Worm (Caenorhabditis elegans) whole organism, early embryonic: ENCODE results near the gene gcy-19.
A peak's percentile ranks its signal among the peaks of the same experiment; 100 is the strongest.

Experiments
- B0310.2 ChIP-seq: sonication (generic microtip); optimal IDR thresholded peaks from 2 replicates; lab custom pipeline; 2016; ENCODE audit warnings: mild to moderate bottlenecking, missing genetic modification characterization, missing compliant biosample characterization
- F13C5.2 ChIP-seq: sonication (generic microtip); optimal IDR thresholded peaks from 2 replicates; lab custom pipeline; 2017; ENCODE audit warnings: mild to moderate bottlenecking, missing genetic modification characterization, inconsistent platforms, missing compliant biosample characterization
- aly-1 ChIP-seq: sonication (generic microtip); optimal IDR thresholded peaks from 2 replicates; lab custom pipeline; 2016; ENCODE audit warnings: missing genetic modification characterization, missing compliant biosample characterization
- ama-1 ChIP-seq: fragments of 150-350 bp; optimal IDR thresholded peaks from 2 replicates; lab custom pipeline; 2014
- ceh-13 ChIP-seq: fragments of 200-800 bp; sonication (Bioruptor generic); optimal IDR thresholded peaks from 2 replicates; lab custom pipeline; 2018; ENCODE audit warnings: mild to moderate bottlenecking, missing genetic modification characterization, missing compliant biosample characterization
- ceh-36 ChIP-seq: sonication (generic microtip); optimal IDR thresholded peaks from 2 replicates; lab custom pipeline; 2016; ENCODE audit warnings: missing genetic modification characterization, inconsistent platforms, missing compliant biosample characterization
- ets-7 ChIP-seq: sonication (generic microtip); optimal IDR thresholded peaks from 2 replicates; lab custom pipeline; 2016; ENCODE audit warnings: missing genotype, missing genetic modification characterization, missing compliant biosample characterization
- flt-1 ChIP-seq: fragments of 200-800 bp; sonication (Bioruptor generic); IDR thresholded peaks from 2 replicates; pipeline ENCODE4 v1.3.6; 2022; ENCODE audit warnings: missing genetic modification characterization, missing compliant biosample characterization
- hmbx-1 ChIP-seq: sonication (generic microtip); optimal IDR thresholded peaks from 2 replicates; lab custom pipeline; 2016; ENCODE audit warnings: mild to moderate bottlenecking, missing genetic modification characterization, missing compliant biosample characterization
- hmg-4 ChIP-seq: fragments of 200-800 bp; sonication (Bioruptor generic); optimal IDR thresholded peaks from 2 replicates; lab custom pipeline; 2018; ENCODE audit warnings: mild to moderate bottlenecking, missing genetic modification characterization, missing compliant biosample characterization
- hnd-1 ChIP-seq: sonication (generic microtip); optimal IDR thresholded peaks from 2 replicates; lab custom pipeline; 2016; ENCODE audit warnings: missing genetic modification characterization, missing compliant biosample characterization
- pes-1 ChIP-seq: fragments of 200-800 bp; sonication (Bioruptor generic); IDR thresholded peaks from 2 replicates; pipeline ENCODE4 v1.3.6; 2022; ENCODE audit warnings: missing genetic modification reagents, missing genetic modification characterization, missing compliant biosample characterization
- scrt-1 ChIP-seq: fragments of 200-800 bp; sonication (Bioruptor generic); IDR thresholded peaks from 2 replicates; pipeline ENCODE4 v1.3.6; 2022; ENCODE audit warnings: missing genetic modification characterization, missing compliant biosample characterization
- sea-1 ChIP-seq: fragments of 200-800 bp; sonication (Bioruptor generic); conservative IDR thresholded peaks from 2 replicates; pipeline ENCODE4 v1.3.6; 2022; ENCODE audit warnings: missing genetic modification characterization, missing compliant biosample characterization
- tbx-11 ChIP-seq: fragments of 200-800 bp; sonication (Bioruptor generic); IDR thresholded peaks from 2 replicates; pipeline ENCODE4 v1.3.6; 2022; ENCODE audit warnings: missing genetic modification characterization, missing compliant biosample characterization
- tbx-37 ChIP-seq: fragments of 200-800 bp; sonication (Bioruptor generic); conservative IDR thresholded peaks from 2 replicates; pipeline ENCODE4 v1.3.6; 2022; ENCODE audit warnings: missing genetic modification reagents, missing genetic modification characterization, missing compliant biosample characterization
- tra-4 ChIP-seq: sonication (generic microtip); optimal IDR thresholded peaks from 2 replicates; lab custom pipeline; 2017; ENCODE audit warnings: missing genetic modification characterization, missing compliant biosample characterization

Gene gcy-19

ce11 chrII:3284558-3284957, 25.4 kb upstream of the gcy-19 start, which contains the start of gene scl-15:
scl-15 (minus strand) TSS chrII:3284658.
- TF ChIP-seq ets-7 (tag; lab: Kevin White, UChicago) (no peak), tra-4 (tag; lab: Kevin White, UChicago) (no peak), ceh-36 (no peak), B0310.2 (tag; lab: Kevin White, UChicago) (no peak), ceh-13 (GFP tag; lab: Kevin White, UChicago) (no peak)

ce11 chrII:3282353-3282752, 23.2 kb upstream of the gcy-19 start, which contains the start of gene nep-13:
nep-13 (plus strand) TSS chrII:3282653.
- no peak for TF ChIP-seq tra-4 (tag; lab: Kevin White, UChicago)
- no peak for TF ChIP-seq ceh-36
- no peak for TF ChIP-seq scrt-1 (GFP tag; lab: Robert Waterston, UW)
- TF ChIP-seq ama-1, result no peak
- no peak for TF ChIP-seq ceh-13 (GFP tag; lab: Kevin White, UChicago)
- no peak for TF ChIP-seq tbx-11
- TF ChIP-seq sea-1 (GFP tag; lab: Robert Waterston, UW), result no peak
- TF ChIP-seq pes-1 (GFP tag; lab: Robert Waterston, UW), result no peak
- no peak for TF ChIP-seq hmg-4
- no peak for TF ChIP-seq aly-1 (tag; lab: Kevin White, UChicago)
- no peak for TF ChIP-seq ets-7 (tag; lab: Kevin White, UChicago)
- TF ChIP-seq hmbx-1 (tag; lab: Kevin White, UChicago), result no peak
- no peak for TF ChIP-seq hnd-1
- no peak for TF ChIP-seq flt-1
- TF ChIP-seq tbx-37, result no peak
- TF ChIP-seq B0310.2 (tag; lab: Kevin White, UChicago), result no peak
- no peak for TF ChIP-seq F13C5.2 (tag; lab: Kevin White, UChicago)

ce11 chrII:3278634-3279033, 19.5 kb upstream of the gcy-19 start, which contains the start of gene wht-4:
wht-4 (plus strand) TSS chrII:3278934.
- TF ChIP-seq pes-1 (GFP tag; lab: Robert Waterston, UW), result no peak
- TF ChIP-seq tbx-11, result no peak
- TF ChIP-seq ceh-36, result no peak

- TF ChIP-seq hmbx-1 (tag; lab: Kevin White, UChicago), result no peak
- TF ChIP-seq tra-4 (tag; lab: Kevin White, UChicago), result no peak
- no peak for TF ChIP-seq sea-1 (GFP tag; lab: Robert Waterston, UW)
- TF ChIP-seq aly-1 (tag; lab: Kevin White, UChicago), result no peak
- TF ChIP-seq pes-1 (GFP tag; lab: Robert Waterston, UW), result no peak
- no peak for TF ChIP-seq ama-1
- TF ChIP-seq hnd-1, result no peak
- no peak for TF ChIP-seq ceh-36
- TF ChIP-seq hmg-4, result no peak
- TF ChIP-seq ets-7 (tag; lab: Kevin White, UChicago), result no peak
- no peak for TF ChIP-seq tbx-37
- TF ChIP-seq F13C5.2 (tag; lab: Kevin White, UChicago), result no peak
- no peak for TF ChIP-seq scrt-1 (GFP tag; lab: Robert Waterston, UW)
- TF ChIP-seq ceh-13 (GFP tag; lab: Kevin White, UChicago), result no peak
- no peak for TF ChIP-seq flt-1
- TF ChIP-seq B0310.2 (tag; lab: Kevin White, UChicago), result no peak
- no peak for TF ChIP-seq tbx-11
These were observed 18.5 kb upstream of the gcy-19 start, which contains the start of gene F02E11.4 for ce11 chrII:3277686-3278085. F02E11.4 (minus strand) TSS chrII:3277786.

ce11 chrII:3274923-3275322, 15.8 kb upstream of the gcy-19 start, which contains the start of gene F02E11.3:
F02E11.3 (minus strand) TSS chrII:3275023.
- no peak for TF ChIP-seq aly-1 (tag; lab: Kevin White, UChicago)
- TF ChIP-seq B0310.2 (tag; lab: Kevin White, UChicago), result no peak
- TF ChIP-seq hnd-1, result no peak
- no peak for TF ChIP-seq scrt-1 (GFP tag; lab: Robert Waterston, UW)
- no peak for TF ChIP-seq tbx-11
- no peak for TF ChIP-seq hmg-4

ce11 chrII:3270598-3270997, 11.4 kb upstream of the gcy-19 start:
- TF ChIP-seq ceh-13 (GFP tag; lab: Kevin White, UChicago) (no peak), ama-1 (no peak), scrt-1 (GFP tag; lab: Robert Waterston, UW) (no peak), ceh-36 (no peak), B0310.2 (tag; lab: Kevin White, UChicago) (no peak), sea-1 (GFP tag; lab: Robert Waterston, UW) (no peak)

- TF ChIP-seq scrt-1 (GFP tag; lab: Robert Waterston, UW), result 0 out of 2 replicates have a peak, but pooled peaks have one; percentile 19
- TF ChIP-seq flt-1, result peak; percentile 60; the same call in 1 of the 2 replicates
- TF ChIP-seq tbx-37, result no peak
- TF ChIP-seq hmg-4, result no peak
- TF ChIP-seq hmbx-1 (tag; lab: Kevin White, UChicago), result no peak
- TF ChIP-seq B0310.2 (tag; lab: Kevin White, UChicago), result no peak
- no peak for TF ChIP-seq ama-1
- peak; percentile 82 for TF ChIP-seq pes-1 (GFP tag; lab: Robert Waterston, UW)
- peak; percentile 58 for TF ChIP-seq tbx-11
- TF ChIP-seq ceh-36, result no peak
- no peak for TF ChIP-seq aly-1 (tag; lab: Kevin White, UChicago)
- TF ChIP-seq sea-1 (GFP tag; lab: Robert Waterston, UW), result no peak
- no peak for TF ChIP-seq F13C5.2 (tag; lab: Kevin White, UChicago)
- TF ChIP-seq hnd-1, result peak; percentile 1
- TF ChIP-seq ceh-13 (GFP tag; lab: Kevin White, UChicago), result peak; percentile 49
- TF ChIP-seq tra-4 (tag; lab: Kevin White, UChicago), result no peak
These were observed 8.7 kb upstream of the gcy-19 start for ce11 chrII:3267815-3268214.

ce11 chrII:3267365-3267764, 8.2 kb upstream of the gcy-19 start, which contains the start of gene F02E11.7:
F02E11.7 (plus strand) TSS chrII:3267665.
- TF ChIP-seq tra-4 (tag; lab: Kevin White, UChicago), result no peak
- TF ChIP-seq flt-1, result no peak
- no peak for TF ChIP-seq ceh-36
- no peak for TF ChIP-seq hmg-4
- no peak for TF ChIP-seq ceh-13 (GFP tag; lab: Kevin White, UChicago)
- no peak for TF ChIP-seq hmbx-1 (tag; lab: Kevin White, UChicago)
- TF ChIP-seq ama-1, result no peak
- no peak for TF ChIP-seq aly-1 (tag; lab: Kevin White, UChicago)
- TF ChIP-seq pes-1 (GFP tag; lab: Robert Waterston, UW), result no peak
- TF ChIP-seq F13C5.2 (tag; lab: Kevin White, UChicago), result no peak
- TF ChIP-seq B0310.2 (tag; lab: Kevin White, UChicago), result no peak
- TF ChIP-seq scrt-1 (GFP tag; lab: Robert Waterston, UW), result no peak
- no peak for TF ChIP-seq tbx-11
- TF ChIP-seq sea-1 (GFP tag; lab: Robert Waterston, UW), result no peak
- TF ChIP-seq hnd-1, result no peak
- no peak for TF ChIP-seq tbx-37
- TF ChIP-seq ets-7 (tag; lab: Kevin White, UChicago), result no peak
